Fruit fly (Drosophila melanogaster) whole organism, prepupa: ENCODE measurements around the gene Ogdh.

Source experiments
- CG10631 ChIP-seq: fragments of 200-800 bp; sonication (Bioruptor generic); optimal IDR thresholded peaks from 2 replicates; lab custom pipeline; 2016; ENCODE audit warnings: missing biosample characterization, missing genetic modification characterization
- CG10669 ChIP-seq: fragments of 200-800 bp; sonication (Bioruptor generic); optimal IDR thresholded peaks from 3 replicates; lab custom pipeline; 2018; ENCODE audit warnings: missing biosample characterization, mild to moderate bottlenecking, missing genetic modification characterization, moderate library complexity
- CG15336 ChIP-seq: fragments of 200-800 bp; sonication (Bioruptor generic); IDR thresholded peaks from 2 replicates; pipeline ENCODE4 v1.3.6; 2022; ENCODE audit warnings: missing biosample characterization, missing genetic modification characterization
- CG1621 ChIP-seq: fragments of 200-800 bp; sonication (Bioruptor generic); optimal IDR thresholded peaks from 3 replicates; lab custom pipeline; 2018; ENCODE audit warnings: missing biosample characterization, mild to moderate bottlenecking, missing genetic modification characterization
- CG3032 ChIP-seq: fragments of 200-800 bp; optimal IDR thresholded peaks from 2 replicates; lab custom pipeline; 2019; ENCODE audit warnings: missing biosample characterization, mild to moderate bottlenecking, missing genetic modification characterization, moderate library complexity
- CG32006 ChIP-seq: fragments of 200-800 bp; sonication (Bioruptor generic); optimal IDR thresholded peaks from 3 replicates; lab custom pipeline; 2017; ENCODE audit warnings: missing biosample characterization, mild to moderate bottlenecking, missing genetic modification characterization
- CG34406 ChIP-seq: fragments of 200-800 bp; sonication (Bioruptor generic); optimal IDR thresholded peaks from 3 replicates; lab custom pipeline; 2016; ENCODE audit warnings: missing biosample characterization, missing genetic modification characterization
- CG4318 ChIP-seq: fragments of 200-800 bp; sonication (Bioruptor generic); optimal IDR thresholded peaks from 3 replicates; lab custom pipeline; 2017; ENCODE audit warnings: missing biosample characterization, mild to moderate bottlenecking, missing genetic modification characterization
- CG6163 ChIP-seq: fragments of 200-800 bp; sonication (Bioruptor generic); IDR thresholded peaks from 3 replicates; pipeline ENCODE4 v1.3.6; 2022; ENCODE audit warnings: missing biosample characterization, missing genetic modification characterization
- CG6276 ChIP-seq: fragments of 200-800 bp; sonication (Bioruptor generic); optimal IDR thresholded peaks from 2 replicates; lab custom pipeline; 2017; ENCODE audit warnings: missing biosample characterization, mild to moderate bottlenecking, missing genetic modification characterization
- CG6792 ChIP-seq: fragments of 200-800 bp; sonication (Bioruptor generic); optimal IDR thresholded peaks from 3 replicates; lab custom pipeline; 2016; ENCODE audit warnings: missing biosample characterization, missing genetic modification characterization
- CG6808 ChIP-seq: fragments of 200-800 bp; sonication (Bioruptor generic); optimal IDR thresholded peaks from 3 replicates; lab custom pipeline; 2017; ENCODE audit warnings: missing biosample characterization, missing genetic modification characterization, mild to moderate bottlenecking, moderate library complexity, missing genetic modification reagents
- CG7368 ChIP-seq: fragments of 200-800 bp; sonication (Bioruptor generic); optimal IDR thresholded peaks from 3 replicates; lab custom pipeline; 2016; ENCODE audit warnings: missing biosample characterization, missing genetic modification characterization
- CG8119 ChIP-seq: fragments of 200-800 bp; sonication (Bioruptor generic); IDR thresholded peaks from 3 replicates; pipeline ENCODE4 v1.3.6; 2022; ENCODE audit warnings: missing biosample characterization, missing genetic modification characterization
- CG8319 ChIP-seq: fragments of 200-800 bp; sonication (Bioruptor generic); optimal IDR thresholded peaks from 3 replicates; lab custom pipeline; 2016; ENCODE audit warnings: missing biosample characterization, missing genetic modification characterization
- CG8632 ChIP-seq: fragments of 200-800 bp; sonication (Bioruptor generic); optimal IDR thresholded peaks from 3 replicates; lab custom pipeline; 2016; ENCODE audit warnings: missing biosample characterization, missing genetic modification characterization
- CG9139 ChIP-seq: fragments of 200-800 bp; sonication (Bioruptor generic); optimal IDR thresholded peaks from 3 replicates; lab custom pipeline; 2017; ENCODE audit warnings: missing biosample characterization, mild to moderate bottlenecking, missing genetic modification characterization
- Eip78C ChIP-seq: fragments of 200-800 bp; sonication (Bioruptor generic); peaks from one replicate; lab custom pipeline; 2016; ENCODE audit warnings: missing biosample characterization, missing genetic modification characterization
- Eip93F ChIP-seq: fragments of 200-800 bp; sonication (Bioruptor generic); optimal IDR thresholded peaks from 2 replicates; lab custom pipeline; 2016; ENCODE audit warnings: missing biosample characterization, mild to moderate bottlenecking, missing genetic modification characterization
- Ets96B ChIP-seq: fragments of 200-800 bp; optimal IDR thresholded peaks from 2 replicates; lab custom pipeline; 2019; ENCODE audit warnings: missing biosample characterization, mild to moderate bottlenecking, missing genetic modification characterization, moderate library complexity
- Gug ChIP-seq: fragments of 200-800 bp; sonication (Bioruptor generic); IDR thresholded peaks from 2 replicates; pipeline ENCODE4 v1.3.6; 2022; ENCODE audit warnings: missing biosample characterization, missing genetic modification characterization
- Hr38 ChIP-seq: sonication (Bioruptor generic); optimal IDR thresholded peaks from 2 replicates; lab custom pipeline; 2016; ENCODE audit warnings: missing biosample characterization, missing genetic modification characterization
- Hr39 ChIP-seq: fragments of 200-800 bp; sonication (Bioruptor generic); optimal IDR thresholded peaks from 2 replicates; lab custom pipeline; 2016; ENCODE audit warnings: missing biosample characterization, missing genetic modification characterization
- Hr4 ChIP-seq: fragments of 200-800 bp; sonication (Bioruptor generic); optimal IDR thresholded peaks from 3 replicates; lab custom pipeline; 2016; ENCODE audit warnings: missing biosample characterization, missing genetic modification characterization
- Lpt ChIP-seq: fragments of 200-800 bp; sonication (Bioruptor generic); optimal IDR thresholded peaks from 3 replicates; lab custom pipeline; 2016; ENCODE audit warnings: missing biosample characterization, missing genetic modification characterization
- Met ChIP-seq: fragments of 200-800 bp; sonication (Bioruptor generic); optimal IDR thresholded peaks from 3 replicates; lab custom pipeline; 2016; ENCODE audit warnings: missing biosample characterization, missing genetic modification characterization
- OdsH ChIP-seq: fragments of 200-800 bp; sonication (Bioruptor generic); optimal IDR thresholded peaks from 3 replicates; lab custom pipeline; 2016; ENCODE audit warnings: missing biosample characterization, missing genetic modification characterization
- Smox ChIP-seq: fragments of 200-800 bp; sonication (Bioruptor generic); optimal IDR thresholded peaks from 3 replicates; lab custom pipeline; 2016; ENCODE audit warnings: missing biosample characterization, missing genetic modification characterization
- Sox102F ChIP-seq: fragments of 200-800 bp; sonication (Bioruptor generic); optimal IDR thresholded peaks from 2 replicates; lab custom pipeline; 2016; ENCODE audit warnings: missing biosample characterization, mild to moderate bottlenecking, missing genetic modification characterization
- Sox15 ChIP-seq: fragments of 200-800 bp; sonication (Bioruptor generic); optimal IDR thresholded peaks from 3 replicates; lab custom pipeline; 2016; ENCODE audit warnings: missing biosample characterization, missing genetic modification characterization
- achi ChIP-seq: fragments of 200-800 bp; sonication (Bioruptor generic); optimal IDR thresholded peaks from 3 replicates; lab custom pipeline; 2016; ENCODE audit warnings: missing biosample characterization, missing genetic modification characterization
- acj6 ChIP-seq: fragments of 200-800 bp; sonication (Bioruptor generic); optimal IDR thresholded peaks from 3 replicates; lab custom pipeline; 2016; ENCODE audit warnings: missing biosample characterization, missing genetic modification characterization
- dac ChIP-seq: fragments of 200-800 bp; sonication (Bioruptor generic); optimal IDR thresholded peaks from 2 replicates; lab custom pipeline; 2017; ENCODE audit warnings: missing biosample characterization, mild to moderate bottlenecking, missing genetic modification characterization
- dsx ChIP-seq: fragments of 200-800 bp; optimal IDR thresholded peaks from 3 replicates; lab custom pipeline; 2019; ENCODE audit warnings: missing biosample characterization, mild to moderate bottlenecking, missing genetic modification characterization, moderate library complexity; ENCODE audit not compliant: poor library complexity, severe bottlenecking
- eg ChIP-seq: fragments of 200-800 bp; sonication (Bioruptor generic); IDR thresholded peaks from 3 replicates; pipeline ENCODE4 v1.3.6; 2022; ENCODE audit warnings: missing biosample characterization, missing genetic modification characterization
- esn ChIP-seq: fragments of 200-800 bp; sonication (Bioruptor generic); optimal IDR thresholded peaks from 2 replicates; lab custom pipeline; 2016; ENCODE audit warnings: missing biosample characterization, mild to moderate bottlenecking, missing genetic modification characterization, moderate library complexity
- fd85E ChIP-seq: fragments of 200-800 bp; sonication (Bioruptor generic); optimal IDR thresholded peaks from 3 replicates; lab custom pipeline; 2016; ENCODE audit warnings: missing biosample characterization, missing genetic modification characterization
- lz ChIP-seq: fragments of 200-800 bp; sonication (Bioruptor generic); optimal IDR thresholded peaks from 3 replicates; lab custom pipeline; 2016; ENCODE audit warnings: missing biosample characterization, missing genetic modification characterization
- net ChIP-seq: fragments of 200-800 bp; sonication (Bioruptor generic); optimal IDR thresholded peaks from 3 replicates; lab custom pipeline; 2016; ENCODE audit warnings: missing biosample characterization, missing genetic modification characterization
- pdm3 ChIP-seq: fragments of 200-800 bp; sonication (Bioruptor generic); optimal IDR thresholded peaks from 3 replicates; lab custom pipeline; 2016; ENCODE audit warnings: missing biosample characterization, missing genetic modification characterization
- salr ChIP-seq, 2 experiments: fragments of 200-800 bp; sonication (Bioruptor generic); optimal IDR thresholded peaks; 3 replicates each; lab custom pipeline; 2016 to 2018; ENCODE audit warnings: missing biosample characterization in 2 of 2, missing genetic modification characterization in 2 of 2, mild to moderate bottlenecking in 1 of 2
- spab ChIP-seq: fragments of 200-800 bp; sonication (Bioruptor generic); optimal IDR thresholded peaks from 2 replicates; lab custom pipeline; 2017; ENCODE audit warnings: missing biosample characterization, mild to moderate bottlenecking, missing genetic modification characterization, missing genetic modification reagents
- ss ChIP-seq, 2 experiments: fragments of 200-800 bp; sonication (Bioruptor generic); optimal IDR thresholded peaks; 2 replicates in 1 of 2; 3 replicates in 1 of 2; lab custom pipeline; 2017 to 2018; ENCODE audit warnings: mild to moderate bottlenecking in 2 of 2, missing biosample characterization in 2 of 2, missing genetic modification characterization in 2 of 2, moderate library complexity in 1 of 2
- svp ChIP-seq: fragments of 200-800 bp; sonication (Bioruptor generic); peaks from one replicate; lab custom pipeline; 2016; ENCODE audit warnings: missing biosample characterization, missing genetic modification characterization
- topi ChIP-seq: fragments of 200-800 bp; sonication (Bioruptor generic); optimal IDR thresholded peaks from 3 replicates; lab custom pipeline; 2016; ENCODE audit warnings: missing biosample characterization, missing genetic modification characterization
- vri ChIP-seq: fragments of 200-800 bp; sonication (Bioruptor generic); optimal IDR thresholded peaks from 3 replicates; lab custom pipeline; 2016; ENCODE audit warnings: missing biosample characterization, mild to moderate bottlenecking, missing genetic modification characterization

The Ogdh gene

DNA sequence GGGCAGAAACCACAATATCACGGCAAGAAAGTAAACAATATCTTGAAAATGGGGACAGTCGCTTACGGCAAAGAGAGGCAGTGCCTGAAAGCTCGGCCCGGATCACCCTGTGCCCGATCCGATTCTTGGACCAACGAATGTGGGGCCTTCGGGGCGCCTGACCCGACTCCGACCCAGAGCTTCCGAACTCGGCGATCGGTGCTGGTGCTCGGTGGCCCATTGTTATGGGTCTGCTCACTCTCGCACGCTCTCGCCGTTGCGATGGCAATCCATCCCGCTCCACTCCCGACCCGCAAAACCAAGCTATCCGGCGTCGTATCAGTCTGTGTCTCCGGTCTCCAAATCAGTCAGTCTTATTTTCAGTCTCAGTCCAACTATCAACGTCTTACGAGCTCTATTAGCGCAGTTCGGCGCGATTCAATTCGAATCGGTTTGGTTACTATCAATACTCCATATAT is 15.1 kb downstream of the Ogdh start, which contains the start of gene Exn (continued):
- TF ChIP-seq Eip93F (GFP tag; lab: Kevin White, UChicago) (peak; percentile 51), Hr4 (no peak), Hr38 (no peak), Lpt (GFP tag; lab: Kevin White, UChicago) (no peak), CG6808 (GFP tag; lab: Kevin White, UChicago) (peak; percentile 9), eg (no peak; the same call in 1 of the 3 replicates), OdsH (GFP tag; lab: Kevin White, UChicago) (no peak), Smox (GFP tag; lab: Kevin White, UChicago) (no peak)

DNA sequence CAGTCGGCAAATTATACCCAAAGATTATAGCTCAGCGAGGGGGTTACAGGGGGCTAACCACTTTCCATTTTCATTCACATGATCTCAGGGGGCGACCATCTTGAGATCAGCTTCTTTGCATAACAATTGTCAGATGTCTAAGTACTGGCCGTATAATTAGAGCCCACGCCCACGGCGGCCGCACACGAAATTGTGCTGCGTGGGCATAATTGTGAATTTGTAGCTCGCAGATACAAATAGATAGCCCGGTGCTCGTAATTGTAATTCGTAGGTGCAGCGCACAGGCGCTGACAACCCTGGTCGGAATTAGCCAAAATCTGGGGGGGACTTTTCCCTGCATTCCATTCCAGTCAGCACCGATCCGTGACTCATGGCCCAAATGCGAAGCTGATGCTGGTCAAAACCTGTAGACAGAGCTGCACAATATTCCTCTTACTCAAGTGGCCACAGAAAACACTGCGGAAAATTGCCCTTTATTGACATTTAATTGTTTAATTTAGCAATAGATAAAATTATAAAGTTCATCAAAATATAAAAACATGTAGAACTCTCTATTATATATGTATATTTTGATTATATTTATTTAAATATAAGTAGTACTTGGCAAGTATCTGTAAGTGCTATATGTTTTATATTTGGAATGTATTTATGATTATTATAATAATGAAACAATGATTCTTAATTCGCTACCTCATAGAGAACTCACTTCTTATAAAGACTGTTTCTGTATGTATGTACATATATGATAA is 17.2 kb downstream of the Ogdh start:
- TF ChIP-seq CG34406 (GFP tag; lab: Kevin White, UChicago) = peak; percentile 54
- no peak for TF ChIP-seq vri (GFP tag; lab: Kevin White, UChicago)
- peak; percentile 24 for TF ChIP-seq dsx (GFP tag; lab: Kevin White, UChicago)
- no peak for TF ChIP-seq CG8319 (GFP tag; lab: Kevin White, UChicago)
- TF ChIP-seq Sox102F = no peak
- TF ChIP-seq Met (GFP tag; lab: Kevin White, UChicago) = no peak
- peak; percentile 10 for TF ChIP-seq esn (GFP tag; lab: Kevin White, UChicago)
- peak; percentile 63 for TF ChIP-seq CG6276
- TF ChIP-seq acj6 = no peak
- no peak for TF ChIP-seq net (GFP tag; lab: Kevin White, UChicago)
- TF ChIP-seq CG10631 (GFP tag; lab: Kevin White, UChicago) = peak; percentile 15
- TF ChIP-seq CG8119 (GFP tag; lab: Robert Waterston, UW) = peak; percentile 34; the same call in 1 of the 3 replicates
- no peak for TF ChIP-seq Gug (GFP tag; lab: Robert Waterston, UW)
- no peak for TF ChIP-seq CG4318 (GFP tag; lab: Kevin White, UChicago)
- no peak for TF ChIP-seq CG1621 (tag; lab: Kevin White, UChicago)
- TF ChIP-seq pdm3 (GFP tag; lab: Kevin White, UChicago) = no peak
- TF ChIP-seq achi (GFP tag; lab: Kevin White, UChicago) = peak; percentile 28
- TF ChIP-seq fd85E (GFP tag; lab: Kevin White, UChicago) = no peak
- TF ChIP-seq CG10669 = no peak
- no peak for TF ChIP-seq Smox (GFP tag; lab: Kevin White, UChicago)
- TF ChIP-seq svp (GFP tag; lab: Kevin White, UChicago) = peak; percentile 61
- no peak for TF ChIP-seq Hr39 (GFP tag; lab: Kevin White, UChicago)
- peak; percentile 23 for TF ChIP-seq CG3032 (tag; lab: Kevin White, UChicago)
- peak; percentile 35; the same call in 1 of the 2 replicates for TF ChIP-seq CG15336
- no peak for TF ChIP-seq eg
- peak; percentile 3 for TF ChIP-seq Hr4
- TF ChIP-seq salr (GFP tag; optimal IDR thresholded peaks at IDR 0.05; lab: Kevin White, UChicago) = no peak
- TF ChIP-seq Lpt (GFP tag; lab: Kevin White, UChicago) = peak; percentile 50
- TF ChIP-seq Eip78C = peak; percentile 35
- no peak for TF ChIP-seq ss (GFP tag; optimal IDR thresholded peaks at IDR 0.05; lab: Kevin White, UChicago)
- TF ChIP-seq CG32006 = peak; percentile 51
- peak; percentile 18 for TF ChIP-seq spab (GFP tag; lab: Kevin White, UChicago)
- TF ChIP-seq dac (GFP tag; lab: Kevin White, UChicago) = no peak
- TF ChIP-seq Sox15 (GFP tag; lab: Kevin White, UChicago) = no peak
- no peak for TF ChIP-seq CG9139 (GFP tag; lab: Kevin White, UChicago)
- no peak for TF ChIP-seq Hr38
- TF ChIP-seq CG8632 (GFP tag; lab: Kevin White, UChicago) = peak; percentile 48
- no peak for TF ChIP-seq CG6163
- no peak for TF ChIP-seq CG7368 (GFP tag; lab: Kevin White, UChicago)
- peak; percentile 2 for TF ChIP-seq CG6792 (GFP tag; lab: Kevin White, UChicago)
- TF ChIP-seq topi (GFP tag; lab: Kevin White, UChicago) = no peak
- TF ChIP-seq OdsH (GFP tag; lab: Kevin White, UChicago) = peak; percentile 17
- TF ChIP-seq Ets96B (tag; lab: Kevin White, UChicago) = peak; percentile 16
- no peak for TF ChIP-seq lz (GFP tag; lab: Kevin White, UChicago)
- TF ChIP-seq, all 60 proteins: peak for 19
